Worm (Caenorhabditis elegans): ENCODE data around the gene sknr-1.
A peak's percentile ranks its signal among the peaks of the same experiment; 100 is the strongest.

sknr-1 gene

DNA sequence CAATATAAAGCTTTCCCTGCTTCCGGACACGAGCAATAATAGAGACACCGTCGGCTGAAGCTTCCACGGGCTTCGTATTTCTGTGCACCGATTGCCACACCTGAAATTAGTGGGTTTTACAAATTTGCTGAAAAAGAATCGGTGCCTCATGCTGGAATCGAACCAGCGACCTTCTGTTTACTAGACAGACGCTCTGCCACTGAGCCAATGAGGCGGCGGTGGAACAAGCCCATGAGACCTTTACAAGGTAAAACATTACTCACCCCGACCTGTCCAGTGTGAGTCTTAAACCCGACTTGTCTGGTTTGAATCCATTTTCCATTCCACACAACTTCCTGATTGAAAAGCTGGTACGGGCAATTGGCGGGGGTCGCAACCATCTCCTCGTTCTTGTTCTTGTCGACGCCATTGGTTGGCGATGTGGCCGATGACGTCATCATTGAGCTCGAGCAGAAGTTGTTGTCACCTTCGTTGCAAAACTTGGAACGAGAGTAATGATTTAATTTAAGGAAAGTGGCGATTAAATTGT is 39.3 kb upstream of the sknr-1 start, which contains the start of gene ndx-2 (continued):
- TF ChIP-seq hif-1 (tag; optimal IDR thresholded peaks at IDR 0.05) (no peak), rbr-2 (tag; optimal IDR thresholded peaks at IDR 0.05) (peak; percentile 9), lim-7 (GFP tag; IDR thresholded peaks at IDR 0.05) (peak; percentile 93), zip-2 (tag; optimal IDR thresholded peaks at IDR 0.05) (no peak), tra-1 (GFP tag; IDR thresholded peaks at IDR 0.05) (peak; percentile 45; the same call in 1 of the 2 replicates), ces-1 (GFP tag; optimal IDR thresholded peaks at IDR 0.05) (no peak), nhr-76 (tag; optimal IDR thresholded peaks at IDR 0.05) (no peak), ceh-62 (tag; optimal IDR thresholded peaks at IDR 0.05) (no peak), nhr-28 (tag; optimal IDR thresholded peaks at IDR 0.05) (no peak), F37D6.2 (tag; optimal IDR thresholded peaks at IDR 0.05) (no peak), gei-8 (GFP tag; optimal IDR thresholded peaks at IDR 0.05) (no peak), daf-8 (GFP tag; IDR thresholded peaks at IDR 0.05) (no peak), mxl-3 (GFP tag; optimal IDR thresholded peaks at IDR 0.05) (peak; percentile 17), nhr-25 (tag; optimal IDR thresholded peaks at IDR 0.05; ENCODE audit: borderline replicate concordance, insufficient read depth) (no peak), nhr-237 (tag; optimal IDR thresholded peaks at IDR 0.05) (no peak), Y105C5A.15 (GFP tag; IDR thresholded peaks at IDR 0.05) (0 out of 2 replicates have a peak, but pooled peaks have one; percentile 47), ceh-82 (tag; optimal IDR thresholded peaks at IDR 0.05) (no peak), aha-1 (tag) (no peak), ZK337.2 (GFP tag; IDR thresholded peaks at IDR 0.05) (no peak), hmg-1.1 (GFP tag; IDR thresholded peaks at IDR 0.05) (no peak), php-3 (GFP tag; IDR thresholded peaks at IDR 0.05) (0 out of 2 replicates have a peak, but pooled peaks have one; percentile 50), lin-15B (tag; optimal IDR thresholded peaks at IDR 0.05) (no peak)

DNA sequence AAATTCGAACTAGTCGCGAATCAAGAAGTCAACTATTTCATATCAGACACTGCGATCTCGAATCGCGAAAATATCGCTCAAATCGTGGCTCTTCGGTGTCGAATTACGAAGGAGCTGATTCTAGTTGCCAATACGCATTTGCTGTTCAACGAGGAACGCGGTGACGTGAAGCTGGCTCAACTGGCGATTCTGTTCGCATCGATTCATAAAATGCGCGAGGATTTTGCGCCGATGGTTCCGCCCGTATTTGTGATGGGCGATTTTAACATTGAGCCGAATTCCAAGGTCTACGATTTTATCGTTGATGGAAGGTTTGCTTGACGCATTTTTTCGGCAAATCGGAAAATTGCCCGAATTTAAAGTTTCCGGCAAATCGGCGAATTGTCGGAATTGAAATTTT is 35.2 kb upstream of the sknr-1 start:
- peak in 1 of 2 experiments; percentile 93 for TF ChIP-seq unc-62 (GFP tag; optimal IDR thresholded peaks at IDR 0.05 in 1 of 2)
- TF ChIP-seq unc-62 (tag; optimal IDR thresholded peaks at IDR 0.05) = no peak
- TF ChIP-seq mxl-2 (GFP tag; conservative IDR thresholded peaks at IDR 0.05) = no peak

DNA sequence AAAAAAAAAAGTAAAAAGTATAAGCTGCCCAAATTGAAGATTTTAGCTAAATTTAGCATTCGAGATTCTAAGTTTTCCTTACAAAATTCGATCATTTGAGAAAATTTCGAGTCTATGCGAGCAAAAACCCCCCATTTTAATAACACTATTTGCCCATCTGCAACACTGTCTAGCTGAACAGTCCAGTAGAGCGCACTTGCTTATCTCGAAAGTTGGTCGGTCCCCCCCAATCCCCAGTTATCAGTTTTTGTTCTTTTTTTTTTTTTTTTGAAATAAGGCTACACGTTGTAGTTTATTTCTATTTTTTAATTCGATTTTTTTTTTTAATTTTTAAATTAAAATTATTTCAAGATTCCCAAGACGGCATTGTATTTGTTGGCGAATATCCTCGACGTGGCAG is 32.4 kb upstream of the sknr-1 start:
- TF ChIP-seq fos-1 (tag; optimal IDR thresholded peaks at IDR 0.05) (no peak), daf-16 (GFP tag; optimal IDR thresholded peaks at IDR 0.05) (no peak), daf-16 (tag; optimal IDR thresholded peaks at IDR 0.05) (peak; percentile 66), dpl-1 (GFP tag; optimal IDR thresholded peaks at IDR 0.05) (peak; percentile 10), mep-1 (tag; optimal IDR thresholded peaks at IDR 0.05) (peak; percentile 36), nhr-10 (tag; optimal IDR thresholded peaks at IDR 0.05) (no peak), hlh-11 (tag; optimal IDR thresholded peaks at IDR 0.05) (peak; percentile 13), lim-7 (GFP tag; IDR thresholded peaks at IDR 0.05) (no peak), dve-1 (tag; optimal IDR thresholded peaks at IDR 0.05; ENCODE audit: insufficient read depth) (peak; percentile 51), ces-1 (GFP tag; optimal IDR thresholded peaks at IDR 0.05) (no peak), mdl-1 (tag; optimal IDR thresholded peaks at IDR 0.05) (no peak), pqm-1 (tag; optimal IDR thresholded peaks at IDR 0.05) (peak; percentile 9), unc-62 (GFP tag; optimal IDR thresholded peaks at IDR 0.05 in 1 of 2) (peak in 1 of 2 experiments; percentile 21), unc-62 (tag; optimal IDR thresholded peaks at IDR 0.05) (no peak), lsy-2 (tag; optimal IDR thresholded peaks at IDR 0.05) (peak in 1 of 2 experiments; percentile 54), lin-29 (GFP tag; IDR thresholded peaks at IDR 0.05) (no peak), hlh-30 (tag; optimal IDR thresholded peaks at IDR 0.05; ENCODE audit: insufficient read depth) (no peak), lin-38 (GFP tag; IDR thresholded peaks at IDR 0.05) (peak; percentile 90), zag-1 (tag; optimal IDR thresholded peaks at IDR 0.05) (no peak), Y48G9A.11 (GFP tag; IDR thresholded peaks at IDR 0.05) (no peak), nhr-237 (tag; optimal IDR thresholded peaks at IDR 0.05) (no peak), mes-2 (tag; optimal IDR thresholded peaks at IDR 0.05; ENCODE audit: poor library complexity, severe bottlenecking) (peak; percentile 27), daf-19 (GFP tag; conservative IDR thresholded peaks at IDR 0.05) (no peak), nhr-28 (tag; optimal IDR thresholded peaks at IDR 0.05) (peak; percentile 18)

All from whole organism, L4 larva.